Fruit fly (Drosophila melanogaster) S2 (cell line): ENCODE data around the gene sing.

ENCODE experiments used
- CG8478 ChIP-seq: fragments of >200 bp; optimal IDR thresholded peaks from 2 replicates; lab custom pipeline; 2018
- CTCF ChIP-seq, 2 experiments: fragments of >200 bp; optimal IDR thresholded peaks; 2 replicates each; lab custom pipeline; 2018

sing gene

DNA sequence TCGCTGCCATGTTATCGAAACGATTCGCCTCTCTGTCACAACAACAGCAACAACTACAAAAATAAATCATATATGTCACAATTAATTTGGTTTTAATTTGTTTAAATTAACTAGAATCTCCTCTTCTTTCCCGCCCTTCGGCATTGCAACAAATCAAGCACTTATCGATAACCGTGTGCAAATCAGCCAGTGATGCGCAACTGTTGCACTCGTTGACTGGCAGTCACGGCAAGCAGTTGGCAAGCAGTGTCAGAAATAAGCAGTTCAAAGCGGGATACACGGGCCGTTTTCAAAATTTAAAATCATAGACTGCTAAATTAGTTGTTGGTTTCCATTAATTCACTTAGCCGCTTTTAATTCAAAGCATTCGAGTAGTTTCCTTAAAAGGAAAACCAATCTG lies 4.7 kb downstream of the sing start, which contains the start of gene Axs:
TSS of gene Axs (minus strand) at position 131 of the 400 bp plus-strand sequence.
- TF ChIP-seq CTCF (optimal IDR thresholded peaks at IDR 0.05; lab: Kevin White, UChicago): peak; percentile 31 to 49
- TF ChIP-seq CG8478 (lab: Kevin White, UChicago): no peak

dm6 chrX:16687400-16688105 lies 8.5 kb downstream of the sing start:
- TF ChIP-seq CG8478 (lab: Kevin White, UChicago): no peak

- no peak for TF ChIP-seq CG8478 (lab: Kevin White, UChicago)
- no peak for TF ChIP-seq CTCF (optimal IDR thresholded peaks at IDR 0.05; lab: Kevin White, UChicago)
Measured at dm6 chrX:16688106-16688459, 9.0 kb downstream of the sing start.

dm6 chrX:16689339-16689738 lies 10.2 kb downstream of the sing start:
- TF ChIP-seq CG8478 (lab: Kevin White, UChicago) (no peak), CTCF (optimal IDR thresholded peaks at IDR 0.05; lab: Kevin White, UChicago) (no peak)

DNA sequence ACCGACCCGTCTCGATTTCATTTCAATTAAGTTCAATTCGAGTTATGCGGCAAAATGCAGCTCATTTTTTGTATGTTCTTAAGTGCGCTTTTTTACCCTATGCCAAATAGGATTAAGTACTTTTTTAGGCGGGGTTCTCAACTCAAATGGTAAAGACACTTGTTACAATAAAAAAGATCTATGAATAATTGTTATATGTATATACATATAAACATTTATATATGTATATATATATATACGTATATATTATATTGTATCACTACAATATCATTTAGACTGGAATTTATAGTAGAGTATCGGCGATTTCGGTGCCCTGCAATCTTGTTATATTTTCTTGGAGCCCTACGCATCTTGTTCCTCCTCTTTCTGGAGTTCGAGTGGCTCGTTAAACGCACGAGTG lies 10.9 kb downstream of the sing start:
- TF ChIP-seq CG8478 (lab: Kevin White, UChicago) (no peak), CTCF (optimal IDR thresholded peaks at IDR 0.05; lab: Kevin White, UChicago) (no peak)

- TF ChIP-seq CTCF (optimal IDR thresholded peaks at IDR 0.05; lab: Kevin White, UChicago): no peak
- TF ChIP-seq CG8478 (lab: Kevin White, UChicago): no peak
Measured at dm6 chrX:16690499-16690898, 11.4 kb downstream of the sing start.

DNA sequence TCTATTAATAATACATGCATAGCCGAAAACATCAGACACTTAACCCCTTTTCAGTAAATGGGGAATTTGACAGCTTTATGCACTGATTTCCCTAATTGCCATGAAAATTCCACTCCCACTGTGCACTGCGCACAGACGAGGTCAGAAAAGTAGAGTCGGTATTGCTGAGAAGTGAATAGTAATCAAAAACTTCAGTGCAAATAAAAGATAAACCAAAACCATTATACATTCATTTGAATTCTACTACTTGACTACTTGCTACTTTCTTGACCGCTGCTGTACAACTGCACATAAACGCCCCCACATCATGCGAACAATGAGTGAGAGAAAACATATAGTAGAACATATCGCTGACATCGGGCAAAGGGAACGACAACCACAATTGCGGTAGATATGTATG lies 12.3 kb downstream of the sing start:
- TF ChIP-seq CTCF (optimal IDR thresholded peaks at IDR 0.05; lab: Kevin White, UChicago): no peak
- no peak for TF ChIP-seq CG8478 (lab: Kevin White, UChicago)

dm6 chrX:16692325-16692724 lies 13.2 kb downstream of the sing start:
- TF ChIP-seq CG8478 (lab: Kevin White, UChicago): no peak
- TF ChIP-seq CTCF (optimal IDR thresholded peaks at IDR 0.05; lab: Kevin White, UChicago): no peak

dm6 chrX:16693805-16694387 lies 14.8 kb downstream of the sing start:
- TF ChIP-seq CG8478 (lab: Kevin White, UChicago) (no peak), CTCF (optimal IDR thresholded peaks at IDR 0.05; lab: Kevin White, UChicago) (no peak)

DNA sequence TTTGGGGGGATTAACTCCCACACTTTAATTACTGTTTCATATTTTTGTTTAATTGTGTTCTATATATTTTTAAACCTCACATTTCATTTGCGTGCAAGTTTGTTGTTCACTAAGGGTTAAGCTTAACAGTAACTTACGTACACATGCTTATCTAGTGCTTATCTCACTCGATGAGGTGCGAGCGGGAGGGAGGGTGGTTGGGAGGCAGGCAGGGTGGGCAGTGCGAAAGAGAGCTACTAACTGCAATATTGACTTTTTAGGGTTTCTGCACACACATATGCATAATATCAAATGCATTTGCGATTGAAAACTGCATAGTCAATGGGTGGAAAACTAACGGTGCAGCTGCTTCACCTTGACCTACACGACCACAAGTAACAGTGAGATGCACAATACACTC lies 15.4 kb downstream of the sing start:
- TF ChIP-seq CG8478 (lab: Kevin White, UChicago) (no peak), CTCF (optimal IDR thresholded peaks at IDR 0.05; lab: Kevin White, UChicago) (no peak)

DNA sequence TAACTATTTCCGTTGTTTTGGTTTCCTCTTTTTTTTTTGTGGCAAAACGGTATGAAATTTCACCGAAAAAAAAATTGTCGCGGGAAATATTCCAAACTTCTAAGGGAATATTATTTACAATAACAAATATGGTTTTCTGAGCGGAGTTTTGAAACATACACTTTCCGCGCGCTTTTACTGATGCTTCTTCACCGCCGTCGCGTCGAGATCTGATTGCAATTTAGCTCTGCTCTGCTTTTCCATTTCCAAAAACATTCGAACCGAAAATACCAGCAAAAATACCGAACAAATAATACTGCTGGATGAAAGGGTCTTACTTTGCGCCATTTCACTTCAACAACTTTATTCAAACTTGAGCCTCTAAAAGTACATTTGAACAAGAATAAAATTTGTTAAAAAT lies 15.9 kb downstream of the sing start, which contains the start of gene Septin4:
TSS of gene Septin4 (minus strand) at position 215 of the 400 bp plus-strand sequence.
- no peak for TF ChIP-seq CG8478 (lab: Kevin White, UChicago)
- TF ChIP-seq CTCF (optimal IDR thresholded peaks at IDR 0.05; lab: Kevin White, UChicago): no peak

- TF ChIP-seq CG8478 (lab: Kevin White, UChicago) (no peak), CTCF (optimal IDR thresholded peaks at IDR 0.05; lab: Kevin White, UChicago) (peak in 1 of 2 experiments; percentile 23)
Measured at dm6 chrX:16695658-16696181, 16.6 kb downstream of the sing start, which contains the start of gene CG4678. Gene CG4678 (plus strand): TSS chrX:16696131.

DNA sequence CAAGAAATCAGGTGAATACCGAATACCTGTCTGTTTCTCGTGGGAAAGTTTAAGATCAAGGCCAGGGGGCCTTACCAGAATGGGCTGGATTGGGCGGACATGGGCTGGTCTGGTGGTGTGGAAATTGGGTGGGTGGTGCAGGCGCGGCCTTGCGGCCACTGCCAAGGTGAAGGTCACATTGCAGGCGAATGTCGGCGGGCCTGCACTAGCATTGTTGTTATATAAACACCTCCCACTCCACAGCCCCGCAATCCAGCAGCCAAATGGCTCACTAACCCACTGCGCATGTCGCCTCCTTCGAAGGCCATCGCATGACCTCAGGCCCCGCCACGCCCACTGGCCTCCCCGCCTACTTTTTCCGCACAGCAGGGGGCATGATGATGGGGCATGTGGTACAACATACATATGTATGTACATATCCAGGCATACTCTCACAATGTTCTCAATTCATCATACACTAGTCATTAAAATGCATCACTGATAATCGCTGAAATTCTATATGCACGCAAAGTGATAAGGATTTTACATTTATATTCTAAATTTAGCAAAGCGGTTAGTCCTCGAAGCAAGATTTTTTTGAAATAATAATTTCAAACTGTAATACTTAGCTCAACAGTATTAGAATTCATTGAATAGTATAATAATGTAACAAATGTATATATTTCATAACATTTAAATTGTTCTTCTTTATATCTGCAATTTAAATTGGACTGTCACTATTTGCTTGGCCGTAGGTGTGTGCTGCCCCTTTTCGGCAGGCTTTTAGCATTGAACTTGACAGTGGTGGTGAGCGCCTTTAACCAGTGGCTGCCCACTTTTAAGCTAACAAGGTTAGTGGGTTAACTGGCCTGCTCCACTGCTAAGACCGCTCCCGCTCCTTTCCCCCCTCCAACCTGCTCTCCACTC lies 17.8 kb downstream of the sing start:
- TF ChIP-seq CTCF (optimal IDR thresholded peaks at IDR 0.05; lab: Kevin White, UChicago) (no peak), CG8478 (lab: Kevin White, UChicago) (no peak)

DNA sequence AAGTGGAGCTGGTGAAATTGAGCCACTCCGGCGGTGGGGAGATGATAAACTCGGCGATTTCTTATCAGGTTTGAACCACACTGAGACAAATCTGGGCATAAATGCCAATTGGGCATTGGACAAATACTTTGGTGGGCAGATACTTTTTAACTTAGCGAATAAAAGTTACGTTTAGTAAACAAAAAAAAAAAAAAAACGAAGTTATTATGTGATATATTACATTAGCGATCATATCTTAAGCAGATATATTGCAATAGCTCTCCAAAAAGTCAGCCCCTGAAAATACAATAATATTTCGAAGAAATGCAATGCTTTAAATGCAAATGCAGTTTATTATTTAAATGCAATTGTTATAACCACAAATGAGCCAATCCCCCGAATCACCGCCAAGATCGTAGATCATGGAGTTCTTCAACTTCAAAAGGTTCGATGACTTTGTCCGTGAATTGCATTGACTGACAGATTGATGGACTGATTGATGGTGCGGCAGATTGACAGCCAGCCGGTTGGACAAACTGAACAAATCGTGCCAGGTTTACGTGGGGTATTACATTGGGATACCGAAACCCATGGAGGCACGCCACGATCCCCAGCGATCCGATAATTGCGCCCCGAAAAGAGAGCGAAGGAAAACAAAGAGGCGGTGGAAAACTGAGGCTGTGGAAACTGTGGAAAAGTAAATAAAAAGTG lies 18.9 kb downstream of the sing start:
- TF ChIP-seq CTCF (optimal IDR thresholded peaks at IDR 0.05; lab: Kevin White, UChicago) (no peak), CG8478 (lab: Kevin White, UChicago) (no peak)
